Worm (Caenorhabditis elegans) whole organism, L1 larva: ENCODE measurements around the gene F35G2.5.

Experiments used
- F16B12.6 ChIP-seq: fragments of 150-350 bp; optimal IDR thresholded peaks from 2 replicates; lab custom pipeline; 2014; ENCODE audit warnings: missing biosample characterization, missing genetic modification characterization
- ama-1 ChIP-seq: fragments of 150-350 bp; optimal IDR thresholded peaks from 2 replicates; lab custom pipeline; 2014
- dpl-1 ChIP-seq, 3 experiments: fragments of 150-350 bp in 2 of 3; sonication (generic microtip) in 1 of 3; optimal IDR thresholded peaks; 2 replicates each; lab custom pipeline; 2014 to 2017; ENCODE audit warnings: missing biosample characterization in 3 of 3, missing genetic modification characterization in 3 of 3, missing genetic modification reagents in 3 of 3
- efl-1 ChIP-seq, 4 experiments: fragments of 150-350 bp; optimal IDR thresholded peaks in 3 of 4; peaks in 1 of 4; 1 replicate in 1 of 4; 2 replicates in 3 of 4; lab custom pipeline; 2014; ENCODE audit warnings: missing biosample characterization in 2 of 4, missing genetic modification characterization in 2 of 4, missing genetic modification reagents in 2 of 4
- nhr-237 ChIP-seq: fragments of 150-350 bp; optimal IDR thresholded peaks from 2 replicates; lab custom pipeline; 2014; ENCODE audit warnings: missing biosample characterization, missing genetic modification characterization
- nhr-28 ChIP-seq: fragments of 150-350 bp; optimal IDR thresholded peaks from 2 replicates; lab custom pipeline; 2014; ENCODE audit warnings: missing biosample characterization, missing genetic modification characterization
- nhr-77 ChIP-seq: fragments of 150-350 bp; optimal IDR thresholded peaks from 2 replicates; lab custom pipeline; 2014; ENCODE audit warnings: missing biosample characterization, missing genetic modification characterization
- skn-1 ChIP-seq: fragments of 150-350 bp; optimal IDR thresholded peaks from 2 replicates; lab custom pipeline; 2014; ENCODE audit warnings: missing biosample characterization, missing genetic modification characterization
- sptf-1 ChIP-seq: fragments of 150-350 bp; optimal IDR thresholded peaks from 2 replicates; lab custom pipeline; 2014; ENCODE audit warnings: missing biosample characterization, missing genetic modification characterization
- zip-4 ChIP-seq: fragments of 200-800 bp; sonication (Bioruptor generic); optimal IDR thresholded peaks from 2 replicates; lab custom pipeline; 2018; ENCODE audit warnings: mild to moderate bottlenecking, missing genetic modification characterization, moderate library complexity, missing compliant biosample characterization
- ztf-11 ChIP-seq, 2 experiments: sonication (generic microtip); optimal IDR thresholded peaks; 2 replicates each; lab custom pipeline; 2016 to 2017; ENCODE audit warnings: missing genetic modification characterization in 2 of 2, missing biosample characterization in 1 of 2, missing compliant biosample characterization in 1 of 2

ce11 chrIV:12208984-12209676 lies 10.3 kb upstream of the F35G2.5 start, which contains the start of the genes marb-1 and F35G2.3:
- no peak for TF ChIP-seq nhr-237 (tag; lab: Kevin White, UChicago)
- TF ChIP-seq F16B12.6 (tag; lab: Kevin White, UChicago): peak; percentile 14
- no peak for TF ChIP-seq zip-4
- TF ChIP-seq sptf-1: no peak
- TF ChIP-seq skn-1 (tag; lab: Kevin White, UChicago): peak; percentile 62
- no peak for TF ChIP-seq nhr-28 (tag; lab: Kevin White, UChicago)
- TF ChIP-seq ama-1 (lab: Kevin White, UChicago): no peak
- TF ChIP-seq ztf-11 (tag; optimal IDR thresholded peaks at IDR 0.05; lab: Kevin White, UChicago): no peak
- peak; percentile 89 to 93 (median 92) for TF ChIP-seq dpl-1 (GFP tag; optimal IDR thresholded peaks at IDR 0.05; lab: Kevin White, UChicago)
- TF ChIP-seq efl-1 (optimal IDR thresholded peaks at IDR 0.05; lab: Kevin White, UChicago): peak; percentile 63 to 93
- peak; percentile 94 to 99 for TF ChIP-seq efl-1 (GFP tag; optimal IDR thresholded peaks at IDR 0.05 in 1 of 2; lab: Kevin White, UChicago)
- no peak for TF ChIP-seq nhr-77
